Fruit fly (Drosophila melanogaster): Measurements from ENCODE around the gene Lint-O.

DNA sequence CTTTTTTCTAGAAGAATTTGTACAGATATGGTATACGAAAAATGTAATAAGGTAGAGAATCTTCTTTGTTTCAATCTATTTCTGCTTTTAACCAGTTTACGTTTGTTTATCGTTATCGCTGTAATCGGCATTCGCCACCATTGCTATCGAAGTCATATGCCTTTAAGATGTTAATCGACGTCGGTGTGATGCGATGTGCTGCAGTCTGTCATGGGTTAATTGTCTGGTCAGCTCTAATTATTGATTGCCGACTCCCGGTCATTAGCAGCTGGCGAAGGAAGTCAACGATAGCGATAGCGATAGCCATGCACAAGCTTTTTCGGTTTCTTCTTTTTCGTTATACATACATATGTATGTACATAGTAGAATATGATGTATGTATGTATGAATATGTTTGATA, 43.0 kb upstream of the Lint-O start:
- TF ChIP-seq vri (GFP tag; optimal IDR thresholded peaks at IDR 0.05) = no peak
- TF ChIP-seq CG11294 (GFP tag; IDR thresholded peaks at IDR 0.05) = no peak
- TF ChIP-seq Sox15 (GFP tag; optimal IDR thresholded peaks at IDR 0.05) = no peak
- TF ChIP-seq CG31627 (GFP tag; optimal IDR thresholded peaks at IDR 0.05) = no peak
- no peak for TF ChIP-seq net (GFP tag; optimal IDR thresholded peaks at IDR 0.05)
- TF ChIP-seq achi (GFP tag; optimal IDR thresholded peaks at IDR 0.05) = no peak
- TF ChIP-seq Ets21C (GFP tag; optimal IDR thresholded peaks at IDR 0.05) = no peak
- TF ChIP-seq svp (GFP tag) = peak; percentile 83

Data from whole organism, prepupa.